Worm (Caenorhabditis elegans): ENCODE data around the gene cest-24.
A peak's percentile ranks its signal among the peaks of the same experiment; 100 is the strongest.

cest-24 gene

ce11 chrV:6267237-6267812 is 49.4 kb upstream of the cest-24 start, which contains the start of gene mrck-1 (continued):
- TF ChIP-seq nhr-19 (GFP tag; conservative IDR thresholded peaks at IDR 0.05) (peak; percentile 92), hlh-4 (tag; optimal IDR thresholded peaks at IDR 0.05) (no peak), fos-1 (tag; optimal IDR thresholded peaks at IDR 0.05) (peak; percentile 89), grh-1 (GFP tag; IDR thresholded peaks at IDR 0.05) (peak; percentile 89), Y116A8C.19 (tag; optimal IDR thresholded peaks at IDR 0.05; ENCODE audit: borderline replicate concordance) (no peak), C04F5.9 (tag; optimal IDR thresholded peaks at IDR 0.05) (peak; percentile 53), isw-1 (GFP tag; IDR thresholded peaks at IDR 0.05) (peak; percentile 78), unc-130 (tag; optimal IDR thresholded peaks at IDR 0.05) (peak; percentile 85), mep-1 (tag; optimal IDR thresholded peaks at IDR 0.05) (peak; percentile 98), nhr-47 (tag; optimal IDR thresholded peaks at IDR 0.05) (peak; percentile 96), blmp-1 (tag; optimal IDR thresholded peaks at IDR 0.05) (peak; percentile 96), dsc-1 (tag; optimal IDR thresholded peaks at IDR 0.05) (peak; percentile 99), elt-2 (tag; optimal IDR thresholded peaks at IDR 0.05) (peak; percentile 21), vab-15 (tag; optimal IDR thresholded peaks at IDR 0.05) (peak; percentile 94), nhr-12 (tag; optimal IDR thresholded peaks at IDR 0.05) (no peak), nhr-20 (tag; optimal IDR thresholded peaks at IDR 0.05) (peak; percentile 97), sup-37 (GFP tag; optimal IDR thresholded peaks at IDR 0.05) (peak; percentile 64), alr-1 (tag; optimal IDR thresholded peaks at IDR 0.05; ENCODE audit: borderline replicate concordance) (no peak), C16A3.4 (tag; optimal IDR thresholded peaks at IDR 0.05) (peak; percentile 97), egl-27 (tag; optimal IDR thresholded peaks at IDR 0.05) (peak; percentile 45 to 62), xbp-1 (tag; optimal IDR thresholded peaks at IDR 0.05) (peak; percentile 96), nhr-28 (tag; optimal IDR thresholded peaks at IDR 0.05) (no peak), F16B12.6 (tag; optimal IDR thresholded peaks at IDR 0.05) (peak; percentile 56), ces-1 (GFP tag; optimal IDR thresholded peaks at IDR 0.05) (peak; percentile 95), pax-3 (tag; optimal IDR thresholded peaks at IDR 0.05) (peak; percentile 25), pag-3 (tag; optimal IDR thresholded peaks at IDR 0.05; ENCODE audit: borderline replicate concordance, insufficient read depth) (no peak), nhr-71 (tag; optimal IDR thresholded peaks at IDR 0.05) (peak; percentile 97), irx-1 (tag; optimal IDR thresholded peaks at IDR 0.05) (peak; percentile 89), lir-3 (tag; optimal IDR thresholded peaks at IDR 0.05; ENCODE audit: poor library complexity) (peak; percentile 64), fkh-8 (tag; optimal IDR thresholded peaks at IDR 0.05) (peak; percentile 78), sptf-1 (tag; optimal IDR thresholded peaks at IDR 0.05) (no peak), nhr-77 (tag; optimal IDR thresholded peaks at IDR 0.05) (peak; percentile 84), snpc-4 (tag; optimal IDR thresholded peaks at IDR 0.05) (peak; percentile 81), egl-13 (tag; optimal IDR thresholded peaks at IDR 0.05) (peak; percentile 85), hlh-17 (GFP tag; optimal IDR thresholded peaks at IDR 0.05; ENCODE audit: borderline replicate concordance) (no peak), tbx-2 (tag; optimal IDR thresholded peaks at IDR 0.05) (peak; percentile 96), sox-4 (tag; optimal IDR thresholded peaks at IDR 0.05) (peak; percentile 64)

- TF ChIP-seq ceh-88 (GFP tag; IDR thresholded peaks at IDR 0.05) (no peak), alr-1 (tag; optimal IDR thresholded peaks at IDR 0.05; ENCODE audit: borderline replicate concordance) (no peak)
Observed at ce11 chrV:6267978-6268377, 48.8 kb upstream of the cest-24 start.

- TF ChIP-seq lin-14 (GFP tag; optimal IDR thresholded peaks at IDR 0.05): peak; percentile 23
- no peak for TF ChIP-seq C34B4.2 (tag; optimal IDR thresholded peaks at IDR 0.05)
Observed at ce11 chrV:6268526-6268925, 48.2 kb upstream of the cest-24 start.

Measured in whole organism, L1 larva.